Comparison of ENCODE assay signal across 5 worm cellular contexts in genomic region chrII:9597516-9598047, ce11.
A peak's percentile ranks its signal among the peaks of the same experiment; 100 is the strongest.
TF ChIP-seq lines count a peak whose summit lies in the region.

Gene mrpl-53 (plus strand): TSS chrII:9597622.

TF ChIP-seq in whole organism, L1 larva, 84 proteins besides CTCF, POLR2A, EP300 and RAD21 (continues in another document):
- TF ChIP-seq nhr-19 (GFP tag; conservative IDR thresholded peaks at IDR 0.05; lab: Robert Waterston, UW) (no peak), Y116A8C.19 (tag; optimal IDR thresholded peaks at IDR 0.05; lab: Kevin White, UChicago; ENCODE audit: borderline replicate concordance) (no peak), rnt-1 (tag; optimal IDR thresholded peaks at IDR 0.05; lab: Kevin White, UChicago) (no peak), nhr-90 (tag; optimal IDR thresholded peaks at IDR 0.05; lab: Kevin White, UChicago; ENCODE audit: poor library complexity) (peak; percentile 52), zip-4 (GFP tag; optimal IDR thresholded peaks at IDR 0.05; lab: Kevin White, UChicago) (no peak), F16B12.6 (tag; optimal IDR thresholded peaks at IDR 0.05; lab: Kevin White, UChicago) (no peak), blmp-1 (tag; optimal IDR thresholded peaks at IDR 0.05; lab: Kevin White, UChicago) (no peak), unc-130 (tag; optimal IDR thresholded peaks at IDR 0.05; lab: Kevin White, UChicago) (no peak), dpl-1 (GFP tag; optimal IDR thresholded peaks at IDR 0.05; lab: Kevin White, UChicago) (no peak), lin-14 (GFP tag; optimal IDR thresholded peaks at IDR 0.05; lab: Kevin White, UChicago) (no peak), nhr-76 (tag; optimal IDR thresholded peaks at IDR 0.05; lab: Kevin White, UChicago) (no peak), pag-3 (tag; optimal IDR thresholded peaks at IDR 0.05; lab: Kevin White, UChicago; ENCODE audit: borderline replicate concordance, insufficient read depth) (no peak), lin-35 (GFP tag; optimal IDR thresholded peaks at IDR 0.05; lab: Kevin White, UChicago) (peak in 1 of 2 experiments; percentile 1), vab-15 (tag; optimal IDR thresholded peaks at IDR 0.05; lab: Kevin White, UChicago) (no peak), fkh-4 (tag; optimal IDR thresholded peaks at IDR 0.05; lab: Kevin White, UChicago; ENCODE audit: borderline replicate concordance) (no peak), unc-62 (GFP tag; optimal IDR thresholded peaks at IDR 0.05; lab: Kevin White, UChicago) (no peak), nhr-11 (tag; optimal IDR thresholded peaks at IDR 0.05; lab: Kevin White, UChicago) (no peak), fos-1 (tag; optimal IDR thresholded peaks at IDR 0.05; lab: Kevin White, UChicago) (no peak)

TF ChIP-seq in whole organism, L2 larva, 48 proteins besides CTCF, POLR2A, EP300 and RAD21 (continues in another document):
- no peak for TF ChIP-seq mdl-1 (tag; optimal IDR thresholded peaks at IDR 0.05; lab: Kevin White, UChicago)
- no peak for TF ChIP-seq ztf-11 (tag; optimal IDR thresholded peaks at IDR 0.05; lab: Kevin White, UChicago)
- no peak for TF ChIP-seq elt-3 (tag; optimal IDR thresholded peaks at IDR 0.05; lab: Kevin White, UChicago)
- no peak for TF ChIP-seq nhr-12 (tag; optimal IDR thresholded peaks at IDR 0.05; lab: Kevin White, UChicago)
- TF ChIP-seq nhr-25 (tag; optimal IDR thresholded peaks at IDR 0.05; lab: Kevin White, UChicago): peak; percentile 30
- no peak for TF ChIP-seq unc-62 (GFP tag; optimal IDR thresholded peaks at IDR 0.05; lab: Kevin White, UChicago)
- no peak for TF ChIP-seq nhr-77 (tag; optimal IDR thresholded peaks at IDR 0.05; lab: Kevin White, UChicago)
- no peak for TF ChIP-seq ZK546.5 (tag; optimal IDR thresholded peaks at IDR 0.05; lab: Kevin White, UChicago)
- no peak for TF ChIP-seq sem-4 (tag; optimal IDR thresholded peaks at IDR 0.05; lab: Kevin White, UChicago)
- TF ChIP-seq R02D3.7 (tag; optimal IDR thresholded peaks at IDR 0.05; lab: Kevin White, UChicago): no peak
- TF ChIP-seq nhr-21 (tag; optimal IDR thresholded peaks at IDR 0.05; lab: Kevin White, UChicago): no peak
- no peak for TF ChIP-seq nhr-23 (tag; optimal IDR thresholded peaks at IDR 0.05; lab: Kevin White, UChicago)
- no peak for TF ChIP-seq ztf-1 (GFP tag; conservative IDR thresholded peaks at IDR 0.05; lab: Robert Waterston, UW)
- no peak for TF ChIP-seq mbf-1 (tag; optimal IDR thresholded peaks at IDR 0.05; lab: Kevin White, UChicago)
- TF ChIP-seq lsy-2 (tag; optimal IDR thresholded peaks at IDR 0.05; lab: Kevin White, UChicago): no peak
- no peak for TF ChIP-seq nhr-6 (tag; optimal IDR thresholded peaks at IDR 0.05; lab: Kevin White, UChicago)
- no peak for TF ChIP-seq mab-5 (tag; optimal IDR thresholded peaks at IDR 0.05; lab: Kevin White, UChicago)
- no peak for TF ChIP-seq peb-1 (tag; optimal IDR thresholded peaks at IDR 0.05; lab: Kevin White, UChicago)
- TF ChIP-seq unc-39 (tag; optimal IDR thresholded peaks at IDR 0.05; lab: Kevin White, UChicago): no peak
- TF ChIP-seq unc-55 (GFP tag; optimal IDR thresholded peaks at IDR 0.05; lab: Kevin White, UChicago): no peak

TF ChIP-seq in whole organism, L3 larva, 47 proteins besides CTCF, POLR2A, EP300 and RAD21:
- TF ChIP-seq egl-5 (tag; optimal IDR thresholded peaks at IDR 0.05; lab: Kevin White, UChicago): no peak
- TF ChIP-seq nhr-23 (tag; optimal IDR thresholded peaks at IDR 0.05; lab: Kevin White, UChicago): peak; percentile 16

TF ChIP-seq in whole organism, L4 larva, 104 proteins besides CTCF, POLR2A, EP300 and RAD21 (continues in another document):
- TF ChIP-seq nhr-11 (tag; optimal IDR thresholded peaks at IDR 0.05; lab: Kevin White, UChicago) (no peak), daf-16 (GFP tag; optimal IDR thresholded peaks at IDR 0.05; lab: Kevin White, UChicago) (peak in 1 of 2 experiments; percentile 8), daf-16 (tag; optimal IDR thresholded peaks at IDR 0.05; lab: Kevin White, UChicago) (no peak), dve-1 (tag; optimal IDR thresholded peaks at IDR 0.05; lab: Kevin White, UChicago; ENCODE audit: insufficient read depth) (peak; percentile 1), Y48G9A.11 (GFP tag; IDR thresholded peaks at IDR 0.05; lab: Robert Waterston, UW) (no peak), T20F7.1 (GFP tag; optimal IDR thresholded peaks at IDR 0.05; lab: Kevin White, UChicago) (no peak), ZK337.2 (GFP tag; IDR thresholded peaks at IDR 0.05; lab: Robert Waterston, UW) (no peak), daf-19 (GFP tag; conservative IDR thresholded peaks at IDR 0.05; lab: Robert Waterston, UW) (no peak), hif-1 (tag; optimal IDR thresholded peaks at IDR 0.05; lab: Kevin White, UChicago) (peak in 1 of 2 experiments; percentile 8), lin-29 (GFP tag; IDR thresholded peaks at IDR 0.05; lab: Robert Waterston, UW) (no peak), nhr-77 (tag; optimal IDR thresholded peaks at IDR 0.05; lab: Kevin White, UChicago) (no peak), hmg-1.1 (GFP tag; IDR thresholded peaks at IDR 0.05; lab: Robert Waterston, UW) (no peak), zfp-3 (GFP tag; conservative IDR thresholded peaks at IDR 0.05; lab: Robert Waterston, UW) (0 out of 2 replicates have a peak, but pooled peaks have one; percentile 65), snpc-4 (tag; optimal IDR thresholded peaks at IDR 0.05; lab: Kevin White, UChicago) (no peak), fkh-10 (GFP tag; optimal IDR thresholded peaks at IDR 0.05; lab: Kevin White, UChicago) (no peak), ceh-82 (tag; optimal IDR thresholded peaks at IDR 0.05; lab: Kevin White, UChicago) (no peak), nhr-6 (tag; optimal IDR thresholded peaks at IDR 0.05; lab: Kevin White, UChicago) (no peak), ama-1 (optimal IDR thresholded peaks at IDR 0.05; lab: Kevin White, UChicago) (peak; percentile 6), lsy-2 (tag; optimal IDR thresholded peaks at IDR 0.05; lab: Kevin White, UChicago) (no peak), nhr-10 (tag; optimal IDR thresholded peaks at IDR 0.05; lab: Kevin White, UChicago) (no peak), aha-1 (tag; lab: Kevin White, UChicago) (peak; percentile 92), lin-13 (GFP tag; optimal IDR thresholded peaks at IDR 0.05; lab: Kevin White, UChicago) (no peak), skn-1 (tag; optimal IDR thresholded peaks at IDR 0.05; lab: Kevin White, UChicago) (no peak), lin-1 (GFP tag; IDR thresholded peaks at IDR 0.05; lab: Robert Waterston, UW) (no peak), rbr-2 (tag; optimal IDR thresholded peaks at IDR 0.05; lab: Kevin White, UChicago) (no peak), nhr-76 (tag; optimal IDR thresholded peaks at IDR 0.05; lab: Kevin White, UChicago) (no peak), Y75B8A.6 (GFP tag; IDR thresholded peaks at IDR 0.05; lab: Robert Waterston, UW) (no peak), arid-1 (GFP tag; conservative IDR thresholded peaks at IDR 0.05; lab: Robert Waterston, UW) (0 out of 2 replicates have a peak, but pooled peaks have one; percentile 7), fos-1 (tag; optimal IDR thresholded peaks at IDR 0.05; lab: Kevin White, UChicago) (no peak), duxl-1 (tag; optimal IDR thresholded peaks at IDR 0.05; lab: Kevin White, UChicago; ENCODE audit: poor library complexity) (no peak)

TF ChIP-seq in whole organism, young adult, 124 proteins besides CTCF, POLR2A, EP300 and RAD21:
- TF ChIP-seq K11D2.4 (GFP tag; IDR thresholded peaks at IDR 0.05; lab: Robert Waterston, UW) (0 out of 2 replicates have a peak, but pooled peaks have one; percentile 27), madf-3 (GFP tag; IDR thresholded peaks at IDR 0.05; lab: Robert Waterston, UW) (0 out of 2 replicates have a peak, but pooled peaks have one; percentile 29), athp-1 (tag; optimal IDR thresholded peaks at IDR 0.05; lab: Kevin White, UChicago) (peak; percentile 6), repo-1 (tag; optimal IDR thresholded peaks at IDR 0.05; lab: Kevin White, UChicago) (peak; percentile 55), F55B11.4 (tag; optimal IDR thresholded peaks at IDR 0.05; lab: Kevin White, UChicago; ENCODE audit: borderline replicate concordance, insufficient read depth) (no peak), madf-6 (GFP tag; IDR thresholded peaks at IDR 0.05; lab: Robert Waterston, UW) (0 out of 2 replicates have a peak, but pooled peaks have one; percentile 43), cebp-1 (GFP tag; IDR thresholded peaks at IDR 0.05; lab: Robert Waterston, UW) (no peak; the same call in 1 of the 2 replicates), cebp-1 (tag; optimal IDR thresholded peaks at IDR 0.05; lab: Kevin White, UChicago) (peak; percentile 19), attf-3 (GFP tag; conservative IDR thresholded peaks at IDR 0.05; lab: Robert Waterston, UW) (0 out of 2 replicates have a peak, but pooled peaks have one; percentile 9), ztf-22 (GFP tag; optimal IDR thresholded peaks at IDR 0.05; lab: Kevin White, UChicago) (no peak), nfyb-1 (GFP tag; IDR thresholded peaks at IDR 0.05; lab: Robert Waterston, UW) (peak; percentile 71; the same call in 1 of the 2 replicates), lin-35 (GFP tag; optimal IDR thresholded peaks at IDR 0.05; lab: Kevin White, UChicago) (peak in 1 of 3 experiments; percentile 44), ZK185.1 (tag; optimal IDR thresholded peaks at IDR 0.05; lab: Kevin White, UChicago; ENCODE audit: poor library complexity, severe bottlenecking) (peak; percentile 15), F57C9.4 (tag; optimal IDR thresholded peaks at IDR 0.05; lab: Kevin White, UChicago) (no peak)
